Worm (Caenorhabditis elegans) whole organism, L3 larva: Measurements from ENCODE around the gene Y37A1A.3.

ENCODE experiments used
- aly-2 ChIP-seq: fragments of 150-350 bp; optimal IDR thresholded peaks from 2 replicates; lab custom pipeline; 2014; ENCODE audit warnings: missing biosample characterization, missing genetic modification characterization
- ceh-82 ChIP-seq: fragments of 150-350 bp; optimal IDR thresholded peaks from 2 replicates; lab custom pipeline; 2014; ENCODE audit warnings: missing biosample characterization, missing genetic modification characterization
- elt-1 ChIP-seq: fragments of 150-350 bp; optimal IDR thresholded peaks from 2 replicates; lab custom pipeline; 2014; ENCODE audit warnings: missing biosample characterization, missing genetic modification characterization
- elt-2 ChIP-seq: sonication (generic microtip); optimal IDR thresholded peaks from 2 replicates; lab custom pipeline; 2016; ENCODE audit warnings: missing genetic modification reagents, mild to moderate bottlenecking, missing genetic modification characterization, missing compliant biosample characterization
- jun-1 ChIP-seq: fragments of 150-350 bp; optimal IDR thresholded peaks from 2 replicates; lab custom pipeline; 2014; ENCODE audit warnings: missing biosample characterization, missing genetic modification reagents, missing genetic modification characterization
- lin-39 ChIP-seq: fragments of 150-350 bp; optimal IDR thresholded peaks from 2 replicates; lab custom pipeline; 2018; ENCODE audit warnings: missing biosample characterization, missing genetic modification reagents, missing genetic modification characterization
- nhr-28 ChIP-seq: fragments of 150-350 bp; optimal IDR thresholded peaks from 2 replicates; lab custom pipeline; 2014; ENCODE audit warnings: missing biosample characterization, missing genetic modification characterization
- nhr-76 ChIP-seq: fragments of 150-350 bp; sonication (generic microtip); optimal IDR thresholded peaks from 5 replicates; lab custom pipeline; 2014; ENCODE audit warnings: missing biosample characterization, missing genetic modification characterization
- nhr-77 ChIP-seq: fragments of 150-350 bp; optimal IDR thresholded peaks from 2 replicates; lab custom pipeline; 2014; ENCODE audit warnings: missing biosample characterization, missing genetic modification characterization
- zag-1 ChIP-seq: fragments of 150-350 bp; optimal IDR thresholded peaks from 2 replicates; lab custom pipeline; 2014; ENCODE audit warnings: missing biosample characterization, missing genetic modification characterization

- TF ChIP-seq zag-1 (tag; lab: Kevin White, UChicago) (no peak), aly-2 (tag; lab: Kevin White, UChicago) (no peak), ceh-82 (tag; lab: Kevin White, UChicago) (no peak), nhr-28 (tag; lab: Kevin White, UChicago) (no peak), elt-1 (tag; lab: Kevin White, UChicago) (no peak), nhr-76 (tag; lab: Kevin White, UChicago) (no peak), lin-39 (tag; lab: Kevin White, UChicago) (no peak), jun-1 (tag; lab: Kevin White, UChicago) (no peak), nhr-77 (tag; lab: Kevin White, UChicago) (no peak), elt-2 (tag; lab: Kevin White, UChicago) (no peak)
Observed at ce11 chrIV:13927641-13928040, 25.0 kb upstream of the Y37A1A.3 start.
